Worm (Caenorhabditis elegans): ENCODE measurements around the gene srg-16.

ce11 chrII:12456633-12457032 lies 10.3 kb upstream of the srg-16 start, which contains the start of gene sre-32:
- TF ChIP-seq zag-1 (tag; optimal IDR thresholded peaks at IDR 0.05) (no peak), Y105C5A.15 (GFP tag; IDR thresholded peaks at IDR 0.05) (no peak), hlh-30 (tag; optimal IDR thresholded peaks at IDR 0.05; ENCODE audit: insufficient read depth) (no peak), dve-1 (tag; optimal IDR thresholded peaks at IDR 0.05; ENCODE audit: insufficient read depth) (no peak), egl-43 (GFP tag; IDR thresholded peaks at IDR 0.05) (no peak), lin-13 (GFP tag; optimal IDR thresholded peaks at IDR 0.05) (no peak), saeg-2 (GFP tag; IDR thresholded peaks at IDR 0.05) (no peak)

Measured in whole organism, L4 larva.